Worm (Caenorhabditis elegans): ENCODE results near the gene C33F10.11.
A peak's percentile ranks its signal among the peaks of the same experiment; 100 is the strongest.
"Not testable (repeated sequence)": the region's sequence is repeated elsewhere in the genome, so short reads cannot be mapped to it uniquely, and the experiment has no call there.

C33F10.11 gene

DNA sequence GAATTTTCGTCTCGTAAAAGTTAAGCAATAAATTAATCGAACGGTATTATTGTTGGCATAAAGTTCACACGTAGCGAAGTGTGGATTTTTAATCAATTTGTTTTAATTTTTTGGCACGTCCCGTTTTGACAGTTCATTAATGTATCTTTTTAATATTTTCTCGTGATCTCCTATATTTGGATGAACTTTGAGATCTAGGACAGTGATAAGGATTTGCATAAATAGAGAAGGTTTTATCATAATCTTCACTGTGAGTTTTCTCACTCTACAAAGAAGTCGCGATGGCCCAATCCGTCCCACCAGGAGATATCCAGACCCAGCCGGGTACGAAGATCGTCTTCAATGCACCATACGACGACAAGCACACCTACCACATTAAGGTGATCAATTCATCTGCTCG is 9.5 kb downstream of the C33F10.11 start, which contains the start of the genes C33F10.8 and msp-40:
Gene C33F10.8 (minus strand): TSS at position 101 of the 400 bp plus-strand sequence.
Gene msp-40 (plus strand): TSS at position 282 of the 400 bp plus-strand sequence.
- not testable (repeated sequence) for TF ChIP-seq W03F9.2, him-1, dao-5 (tag; optimal IDR thresholded peaks at IDR 0.05)

- TF ChIP-seq him-1 (tag; optimal IDR thresholded peaks at IDR 0.05) (no peak), dao-5 (tag; optimal IDR thresholded peaks at IDR 0.05) (no peak), W03F9.2 (tag; optimal IDR thresholded peaks at IDR 0.05) (no peak)
Observed at ce11 chrII:4822610-4823009, 12.1 kb downstream of the C33F10.11 start.

DNA sequence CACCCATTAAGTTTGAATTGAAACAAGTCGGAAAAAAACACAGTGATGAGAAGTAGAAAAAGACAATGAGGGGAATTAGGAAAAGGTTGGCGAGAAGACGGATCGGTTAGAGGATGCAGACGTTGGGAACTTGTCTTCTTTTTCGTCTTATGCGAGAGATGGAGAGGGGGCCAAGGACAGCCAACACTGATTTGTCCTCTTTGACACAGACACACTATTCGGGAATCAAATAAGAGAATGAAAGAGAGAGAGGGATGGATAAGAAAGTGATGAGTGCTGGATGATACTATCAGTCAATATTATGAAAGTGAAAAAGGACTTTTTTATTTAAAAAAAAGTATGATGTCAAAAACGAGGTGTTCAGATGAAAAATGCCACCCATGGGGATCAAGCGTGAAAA is 12.9 kb downstream of the C33F10.11 start, which contains the start of gene lact-5:
Gene lact-5 (minus strand): TSS at position 1 of the 400 bp plus-strand sequence.
- TF ChIP-seq him-1 (tag; optimal IDR thresholded peaks at IDR 0.05) (no peak), dao-5 (tag; optimal IDR thresholded peaks at IDR 0.05) (no peak), W03F9.2 (tag; optimal IDR thresholded peaks at IDR 0.05) (no peak)

DNA sequence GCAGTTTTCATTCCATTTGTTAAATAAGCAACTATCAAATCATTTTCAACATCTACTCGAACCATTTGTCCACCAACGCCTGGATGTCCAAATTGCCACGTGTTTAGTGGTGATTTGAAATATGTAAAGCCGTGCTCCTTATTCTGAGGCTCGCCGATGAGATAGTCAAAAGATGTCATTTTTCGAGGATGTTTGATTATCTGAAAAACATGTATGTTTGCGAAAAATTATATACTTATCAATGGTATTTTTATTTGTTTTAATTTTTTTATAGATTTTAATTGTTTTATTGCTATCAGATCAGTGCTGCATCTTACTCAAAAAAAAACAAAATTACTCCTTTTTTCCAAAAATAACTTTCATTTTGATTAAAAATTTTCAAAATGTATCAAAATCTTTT is 15.9 kb downstream of the C33F10.11 start:
- TF ChIP-seq W03F9.2 (tag; optimal IDR thresholded peaks at IDR 0.05): no peak
- TF ChIP-seq him-1 (tag; optimal IDR thresholded peaks at IDR 0.05): no peak
- no peak for TF ChIP-seq dao-5 (tag; optimal IDR thresholded peaks at IDR 0.05)

- TF ChIP-seq W03F9.2 (tag; optimal IDR thresholded peaks at IDR 0.05): no peak
- no peak for TF ChIP-seq him-1 (tag; optimal IDR thresholded peaks at IDR 0.05)
- no peak for TF ChIP-seq dao-5 (tag; optimal IDR thresholded peaks at IDR 0.05)
Observed at ce11 chrII:4815356-4815755, 19.3 kb downstream of the C33F10.11 start.

DNA sequence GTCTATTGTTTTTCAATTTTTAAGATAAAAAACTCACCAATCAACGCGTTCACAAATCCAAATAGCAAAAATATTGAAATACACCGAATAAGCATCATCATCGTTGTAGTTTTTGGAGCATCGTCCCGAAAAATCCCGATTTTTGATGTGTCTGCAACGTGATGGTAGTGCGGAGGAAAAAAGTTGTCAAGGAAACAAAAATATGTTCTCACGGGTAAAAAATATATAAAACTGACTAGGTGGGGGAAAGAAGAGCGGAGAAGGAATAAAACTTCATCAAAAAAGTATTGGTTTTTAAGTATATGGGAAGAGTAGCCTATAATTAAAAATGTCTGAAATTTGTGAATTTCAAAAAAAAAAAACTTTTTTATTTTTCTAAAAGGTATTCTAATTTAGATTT is 22.7 kb downstream of the C33F10.11 start, which contains the start of gene rig-6:
Gene rig-6 (minus strand): TSS at position 101 of the 400 bp plus-strand sequence.
- TF ChIP-seq dao-5 (tag; optimal IDR thresholded peaks at IDR 0.05): no peak
- TF ChIP-seq W03F9.2 (tag; optimal IDR thresholded peaks at IDR 0.05): no peak
- TF ChIP-seq him-1 (tag; optimal IDR thresholded peaks at IDR 0.05): no peak

- TF ChIP-seq dao-5 (tag; optimal IDR thresholded peaks at IDR 0.05) (no peak), him-1 (tag; optimal IDR thresholded peaks at IDR 0.05) (no peak), W03F9.2 (tag; optimal IDR thresholded peaks at IDR 0.05) (no peak)
Observed at ce11 chrII:4806726-4807125, 27.9 kb downstream of the C33F10.11 start.

- TF ChIP-seq dao-5 (tag; optimal IDR thresholded peaks at IDR 0.05) (no peak), him-1 (tag; optimal IDR thresholded peaks at IDR 0.05) (no peak), W03F9.2 (tag; optimal IDR thresholded peaks at IDR 0.05) (no peak)
Observed at ce11 chrII:4806261-4806660, 28.4 kb downstream of the C33F10.11 start.

DNA sequence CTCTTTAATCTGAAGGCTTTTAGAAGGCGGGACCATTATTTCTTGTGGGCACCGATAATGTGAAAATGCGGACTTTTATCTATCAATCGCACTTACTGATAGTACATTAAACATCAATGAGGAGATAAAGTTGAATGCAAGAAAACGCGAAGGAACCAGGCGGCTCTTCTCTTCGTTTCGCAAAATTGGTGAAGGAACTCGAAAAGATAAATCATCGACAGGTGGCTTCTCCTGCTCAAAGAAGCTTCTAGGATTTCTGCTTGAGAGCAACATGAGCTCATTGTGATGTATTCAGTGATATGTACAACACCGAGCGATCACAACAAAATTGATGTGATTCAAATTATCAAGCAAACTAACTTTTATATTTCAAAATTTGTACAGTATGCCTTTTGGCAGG is 28.9 kb downstream of the C33F10.11 start:
- TF ChIP-seq him-1 (tag; optimal IDR thresholded peaks at IDR 0.05) (no peak), dao-5 (tag; optimal IDR thresholded peaks at IDR 0.05) (no peak), W03F9.2 (tag; optimal IDR thresholded peaks at IDR 0.05) (no peak)

DNA sequence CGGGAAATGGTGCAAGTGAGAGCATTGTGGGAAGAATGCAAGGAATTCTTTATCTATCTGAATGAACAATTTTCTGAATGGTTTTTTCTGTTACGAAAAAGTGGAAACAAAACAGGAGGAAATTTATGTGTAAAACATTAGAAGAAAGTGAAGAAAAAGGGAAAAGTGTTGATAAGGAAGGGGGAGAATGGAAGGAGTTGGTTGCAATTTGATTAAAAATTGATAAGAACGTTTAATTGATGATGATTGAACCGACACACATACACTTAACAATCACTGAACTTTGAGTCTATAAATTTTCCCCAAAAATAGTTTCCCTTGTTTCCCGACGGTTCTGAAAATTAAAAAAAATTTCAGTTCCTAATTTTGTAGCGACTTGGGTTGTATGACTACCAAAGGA is 31.7 kb downstream of the C33F10.11 start:
- no peak for TF ChIP-seq W03F9.2 (tag; optimal IDR thresholded peaks at IDR 0.05)
- TF ChIP-seq him-1 (tag; optimal IDR thresholded peaks at IDR 0.05): no peak
- TF ChIP-seq dao-5 (tag; optimal IDR thresholded peaks at IDR 0.05): no peak

DNA sequence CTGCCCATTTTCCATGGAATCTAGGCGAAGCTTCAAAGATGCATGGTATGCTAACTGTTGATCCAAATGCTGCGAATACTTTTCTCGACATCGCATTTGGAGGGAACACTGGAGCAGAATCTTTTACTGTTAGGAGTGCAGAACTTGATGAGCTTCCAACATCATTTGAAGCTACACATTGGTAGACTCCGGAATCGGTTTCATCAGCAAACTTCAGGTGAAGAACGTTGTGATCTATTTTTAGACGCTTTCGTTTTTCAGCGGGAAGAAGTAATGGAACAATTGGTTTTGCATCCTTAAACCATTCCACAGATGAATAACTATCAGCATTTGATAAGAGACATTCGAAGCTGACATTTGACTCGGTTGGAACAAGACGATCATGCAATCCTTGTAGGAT is 34.1 kb downstream of the C33F10.11 start:
- TF ChIP-seq him-1 (tag; optimal IDR thresholded peaks at IDR 0.05): no peak
- no peak for TF ChIP-seq dao-5 (tag; optimal IDR thresholded peaks at IDR 0.05)
- no peak for TF ChIP-seq W03F9.2 (tag; optimal IDR thresholded peaks at IDR 0.05)

DNA sequence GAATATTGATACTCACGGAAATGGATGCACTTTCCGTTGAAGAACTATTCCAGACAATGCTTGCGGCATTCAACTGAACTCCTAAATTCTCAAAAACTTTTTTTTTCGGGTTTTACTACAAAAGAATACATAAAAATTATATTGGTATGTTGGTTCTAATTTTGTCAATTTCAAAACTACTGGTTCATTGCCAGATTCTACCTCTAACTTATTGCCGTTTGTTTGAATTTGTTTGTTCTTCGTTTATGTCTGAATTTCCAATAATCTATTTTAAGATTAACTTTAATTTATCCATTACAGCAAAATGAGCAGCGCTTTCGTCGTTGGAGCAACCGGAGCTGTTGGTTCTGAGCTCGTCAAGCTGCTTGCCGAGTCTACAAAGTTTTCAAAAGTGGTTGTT is 37.6 kb downstream of the C33F10.11 start, which contains the start of gene C33F10.14:
Gene C33F10.14 (plus strand): TSS at position 301 of the 400 bp plus-strand sequence.
- TF ChIP-seq him-1 (tag; optimal IDR thresholded peaks at IDR 0.05) (no peak), W03F9.2 (tag; optimal IDR thresholded peaks at IDR 0.05) (no peak), dao-5 (tag; optimal IDR thresholded peaks at IDR 0.05) (no peak)

DNA sequence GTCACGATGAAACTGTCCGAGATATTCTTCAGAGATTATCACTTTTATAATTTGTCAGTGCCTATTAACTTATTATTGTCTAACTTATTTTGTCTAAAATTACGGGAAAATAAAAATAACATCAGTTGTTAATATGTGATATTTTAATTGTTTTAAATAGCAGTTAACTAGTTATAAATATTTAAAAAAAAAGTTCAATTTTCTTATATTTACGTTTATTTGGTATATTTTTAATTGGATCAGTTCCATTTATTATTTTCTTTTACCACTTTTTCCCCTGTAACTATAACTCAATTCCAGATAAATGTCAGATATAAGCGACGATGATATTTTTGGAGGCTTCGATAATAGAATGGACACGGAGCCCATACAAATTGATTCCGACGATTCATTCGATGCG is 39.2 kb downstream of the C33F10.11 start, which contains the start of gene C33F10.4:
Gene C33F10.4 (plus strand): TSS at position 301 of the 400 bp plus-strand sequence.
- TF ChIP-seq him-1 (tag; optimal IDR thresholded peaks at IDR 0.05): no peak

- TF ChIP-seq him-1 (tag; optimal IDR thresholded peaks at IDR 0.05): no peak
- TF ChIP-seq dao-5 (tag; optimal IDR thresholded peaks at IDR 0.05): no peak
- no peak for TF ChIP-seq W03F9.2 (tag; optimal IDR thresholded peaks at IDR 0.05)
Observed at ce11 chrII:4793320-4793719, 41.3 kb downstream of the C33F10.11 start.

DNA sequence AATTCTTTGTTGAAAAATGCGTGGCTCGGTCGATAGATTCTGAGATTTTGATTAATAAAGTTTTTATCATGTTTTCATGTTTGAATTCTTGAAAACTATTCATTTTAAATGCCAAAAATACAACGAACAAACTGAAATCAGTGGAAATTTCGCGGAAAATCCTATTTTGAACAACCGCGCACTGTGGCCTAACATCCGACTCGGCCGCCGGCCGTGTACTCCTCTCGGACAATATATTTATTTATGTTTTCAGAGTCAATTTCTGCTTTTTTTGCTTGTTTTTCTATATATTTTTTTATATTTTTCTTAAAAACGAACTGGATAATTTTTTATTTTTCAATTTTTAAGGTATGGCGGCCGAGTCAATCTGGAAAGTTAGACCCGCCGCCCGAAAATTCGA is 43.4 kb downstream of the C33F10.11 start, which contains the start of gene F26G1.1:
Gene F26G1.1 (plus strand): TSS at position 347 of the 400 bp plus-strand sequence.
- TF ChIP-seq W03F9.2 (tag; optimal IDR thresholded peaks at IDR 0.05) (peak; percentile 22), dao-5 (tag; optimal IDR thresholded peaks at IDR 0.05) (no peak), him-1 (tag; optimal IDR thresholded peaks at IDR 0.05) (peak; percentile 3)
